Fruit fly (Drosophila melanogaster) whole organism, embryonic: ENCODE results near the gene Eig71Ek.

Experiments used
- CG12071 ChIP-seq: fragments of 200-800 bp; sonication (Bioruptor generic); optimal IDR thresholded peaks from 3 replicates; lab custom pipeline; 2018; ENCODE audit warnings: missing biosample characterization, mild to moderate bottlenecking, missing genetic modification characterization
- CG13424 ChIP-seq: fragments of 200-800 bp; sonication (Bioruptor generic); optimal IDR thresholded peaks from 2 replicates; lab custom pipeline; 2019; ENCODE audit warnings: missing biosample characterization, mild to moderate bottlenecking, missing genetic modification characterization, moderate library complexity
- CG15011 ChIP-seq: fragments of 200-800 bp; sonication (Bioruptor generic); optimal IDR thresholded peaks from 3 replicates; lab custom pipeline; 2018; ENCODE audit warnings: missing biosample characterization, mild to moderate bottlenecking, missing genetic modification characterization
- CG17829 ChIP-seq: fragments of 200-800 bp; optimal IDR thresholded peaks from 2 replicates; lab custom pipeline; 2019; ENCODE audit warnings: missing biosample characterization, mild to moderate bottlenecking, missing genetic modification characterization, moderate library complexity
- CG2199 ChIP-seq: fragments of 200-800 bp; sonication (Bioruptor generic); IDR thresholded peaks from 3 replicates; pipeline ENCODE4 v1.3.6; 2022; ENCODE audit warnings: missing biosample characterization, missing genetic modification characterization
- CG2202 ChIP-seq: fragments of 200-800 bp; sonication (Bioruptor generic); optimal IDR thresholded peaks from 2 replicates; lab custom pipeline; 2018; ENCODE audit warnings: missing biosample characterization, mild to moderate bottlenecking, missing genetic modification characterization
- CG2678 ChIP-seq: fragments of 200-800 bp; sonication (Bioruptor generic); optimal IDR thresholded peaks from 3 replicates; lab custom pipeline; 2019; ENCODE audit warnings: missing biosample characterization, mild to moderate bottlenecking, missing genetic modification characterization, moderate library complexity
- CG4282 ChIP-seq: fragments of 200-800 bp; sonication (Bioruptor generic); optimal IDR thresholded peaks from 2 replicates; lab custom pipeline; 2016; ENCODE audit warnings: missing biosample characterization, missing genetic modification characterization
- CG4707 ChIP-seq: fragments of 200-800 bp; sonication (Bioruptor generic); optimal IDR thresholded peaks from 2 replicates; lab custom pipeline; 2018; ENCODE audit warnings: missing biosample characterization, mild to moderate bottlenecking, missing genetic modification characterization, moderate library complexity
- CG5180 ChIP-seq: fragments of 200-800 bp; sonication (Bioruptor generic); optimal IDR thresholded peaks from 3 replicates; lab custom pipeline; 2017; ENCODE audit warnings: missing biosample characterization, missing genetic modification characterization, mild to moderate bottlenecking, moderate library complexity, missing genetic modification reagents
- CG6654 ChIP-seq: fragments of 200-800 bp; sonication (Bioruptor generic); optimal IDR thresholded peaks from 2 replicates; lab custom pipeline; 2017; ENCODE audit warnings: missing biosample characterization, mild to moderate bottlenecking, missing genetic modification characterization
- CG8290 ChIP-seq, 3 experiments: fragments of 200-800 bp; sonication (Bioruptor generic); optimal IDR thresholded peaks; 2 replicates each; lab custom pipeline; 2016 to 2019; ENCODE audit warnings: missing biosample characterization in 3 of 3, missing genetic modification characterization in 3 of 3, mild to moderate bottlenecking in 2 of 3, moderate library complexity in 1 of 3
- CG9817 ChIP-seq: fragments of 200-800 bp; sonication (Bioruptor generic); optimal IDR thresholded peaks from 2 replicates; lab custom pipeline; 2018; ENCODE audit warnings: missing biosample characterization, mild to moderate bottlenecking, missing genetic modification characterization, moderate library complexity
- D ChIP-seq, 2 experiments: fragments of 200-800 bp in 1 of 2; fragments of >200 bp in 1 of 2; sonication (Bioruptor generic) in 1 of 2; optimal IDR thresholded peaks; 2 replicates in 1 of 2; 3 replicates in 1 of 2; lab custom pipeline; 2017; ENCODE audit warnings: mild to moderate bottlenecking in 1 of 2, missing biosample characterization in 1 of 2, missing genetic modification characterization in 1 of 2, missing genetic modification reagents in 1 of 2
- D19A ChIP-seq: fragments of 200-800 bp; optimal IDR thresholded peaks from 3 replicates; lab custom pipeline; 2019; ENCODE audit warnings: missing biosample characterization, mild to moderate bottlenecking, missing genetic modification characterization, moderate library complexity
- D19B ChIP-seq: fragments of 200-800 bp; sonication (Bioruptor generic); optimal IDR thresholded peaks from 2 replicates; lab custom pipeline; 2017; ENCODE audit warnings: missing biosample characterization, mild to moderate bottlenecking, missing genetic modification characterization
- Dad ChIP-seq: fragments of 200-800 bp; sonication (Bioruptor generic); optimal IDR thresholded peaks from 3 replicates; lab custom pipeline; 2016; ENCODE audit warnings: missing biosample characterization, missing genetic modification characterization
- Deaf1 ChIP-seq: fragments of 200-800 bp; optimal IDR thresholded peaks from 3 replicates; lab custom pipeline; 2019; ENCODE audit warnings: missing biosample characterization, mild to moderate bottlenecking, missing genetic modification characterization, moderate library complexity
- E2f2 ChIP-seq: fragments of 200-800 bp; sonication (Bioruptor generic); IDR thresholded peaks from 2 replicates; pipeline ENCODE4 v1.3.6; 2022; ENCODE audit warnings: missing biosample characterization, missing genetic modification characterization
- Fer1 ChIP-seq: fragments of 200-800 bp; sonication (Bioruptor generic); optimal IDR thresholded peaks from 2 replicates; lab custom pipeline; 2017; ENCODE audit warnings: missing biosample characterization, mild to moderate bottlenecking, missing genetic modification characterization
- HLH4C ChIP-seq: fragments of 200-800 bp; sonication (Bioruptor generic); IDR thresholded peaks from 3 replicates; pipeline ENCODE4 v1.3.6; 2022; ENCODE audit warnings: missing biosample characterization, missing genetic modification characterization; ENCODE audit not compliant: partially characterized antibody
- Hand ChIP-seq: fragments of 200-800 bp; sonication (Bioruptor generic); optimal IDR thresholded peaks from 2 replicates; lab custom pipeline; 2017; ENCODE audit warnings: mild to moderate bottlenecking, missing biosample characterization, missing genetic modification reagents, missing genetic modification characterization
- Jarid2 ChIP-seq: fragments of 200-800 bp; sonication (Bioruptor generic); optimal IDR thresholded peaks from 3 replicates; lab custom pipeline; 2017; ENCODE audit warnings: mild to moderate bottlenecking, missing biosample characterization, missing genetic modification reagents, missing genetic modification characterization
- Mes4 ChIP-seq: fragments of 200-800 bp; sonication (Bioruptor generic); optimal IDR thresholded peaks from 2 replicates; lab custom pipeline; 2016; ENCODE audit warnings: missing biosample characterization, missing genetic modification characterization
- Ravus ChIP-seq: fragments of 200-800 bp; sonication (Bioruptor generic); IDR thresholded peaks from 2 replicates; pipeline ENCODE4 v1.3.6; 2022; ENCODE audit warnings: missing biosample characterization, missing genetic modification characterization
- Sox102F ChIP-seq: fragments of 200-800 bp; sonication (Bioruptor generic); optimal IDR thresholded peaks from 2 replicates; lab custom pipeline; 2018; ENCODE audit warnings: missing biosample characterization, mild to moderate bottlenecking, missing genetic modification characterization, moderate library complexity
- Stat92E ChIP-seq, 3 experiments: fragments of >200 bp in 2 of 3; fragments of 200-800 bp in 1 of 3; sonication (Bioruptor generic) in 1 of 3; optimal IDR thresholded peaks; 2 replicates each; lab custom pipeline; 2017 to 2019; ENCODE audit warnings: missing biosample characterization in 3 of 3, missing genetic modification characterization in 3 of 3, mild to moderate bottlenecking in 1 of 3, moderate library complexity in 1 of 3
- amos ChIP-seq: fragments of 200-800 bp; sonication (Bioruptor generic); IDR thresholded peaks from 2 replicates; pipeline ENCODE4 v1.3.6; 2022; ENCODE audit warnings: missing biosample characterization, missing genetic modification characterization; ENCODE audit not compliant: partially characterized antibody
- cad ChIP-seq: fragments of >200 bp; optimal IDR thresholded peaks from 2 replicates; lab custom pipeline; 2017; ENCODE audit warnings: missing biosample characterization, missing genetic modification characterization
- chinmo ChIP-seq: fragments of 200-800 bp; sonication (Bioruptor generic); IDR thresholded peaks from 4 replicates; pipeline ENCODE4 v1.3.6; 2022; ENCODE audit warnings: missing biosample characterization, missing genetic modification characterization; ENCODE audit not compliant: partially characterized antibody
- ci ChIP-seq: fragments of 200-800 bp; sonication (Bioruptor generic); IDR thresholded peaks from 3 replicates; pipeline ENCODE4 v1.3.6; 2022; ENCODE audit warnings: missing biosample characterization, missing genetic modification characterization
- corto ChIP-seq: fragments of 200-800 bp; sonication (Bioruptor generic); optimal IDR thresholded peaks from 2 replicates; lab custom pipeline; 2016; ENCODE audit warnings: missing biosample characterization, mild to moderate bottlenecking, missing genetic modification characterization, moderate library complexity
- fd64A ChIP-seq: fragments of 200-800 bp; sonication (Bioruptor generic); optimal IDR thresholded peaks from 3 replicates; lab custom pipeline; 2018; ENCODE audit warnings: missing biosample characterization, mild to moderate bottlenecking, missing genetic modification characterization
- gcm ChIP-seq: fragments of 200-800 bp; sonication (Bioruptor generic); optimal IDR thresholded peaks from 2 replicates; lab custom pipeline; 2019; ENCODE audit warnings: missing biosample characterization, mild to moderate bottlenecking, missing genetic modification characterization, moderate library complexity
- inv ChIP-seq: fragments of 200-800 bp; sonication (Bioruptor generic); IDR thresholded peaks from 2 replicates; pipeline ENCODE4 v1.3.6; 2022; ENCODE audit warnings: missing biosample characterization, missing genetic modification characterization; ENCODE audit not compliant: partially characterized antibody
- kni ChIP-seq: fragments of 200-800 bp; sonication (Bioruptor generic); optimal IDR thresholded peaks from 3 replicates; lab custom pipeline; 2017; ENCODE audit warnings: mild to moderate bottlenecking, missing biosample characterization, missing genetic modification reagents, missing genetic modification characterization
- lbe ChIP-seq: fragments of 200-800 bp; sonication (Bioruptor generic); optimal IDR thresholded peaks from 2 replicates; lab custom pipeline; 2016; ENCODE audit warnings: missing biosample characterization, mild to moderate bottlenecking, missing genetic modification characterization
- nerfin-2 ChIP-seq: fragments of 200-800 bp; sonication (Bioruptor generic); IDR thresholded peaks from 2 replicates; pipeline ENCODE4 v1.3.6; 2022; ENCODE audit warnings: missing biosample characterization, missing genetic modification characterization; ENCODE audit not compliant: partially characterized antibody
- otp ChIP-seq: fragments of 200-800 bp; sonication (Bioruptor generic); IDR thresholded peaks from 3 replicates; pipeline ENCODE4, ENCODE4 v1.3.6; 2022; ENCODE audit warnings: missing biosample characterization, missing genetic modification characterization
- pfk ChIP-seq: fragments of 200-800 bp; sonication (Bioruptor generic); optimal IDR thresholded peaks from 2 replicates; lab custom pipeline; 2018; ENCODE audit warnings: missing biosample characterization, mild to moderate bottlenecking, missing genetic modification characterization, moderate library complexity
- pnt ChIP-seq: fragments of 200-800 bp; sonication (Bioruptor generic); optimal IDR thresholded peaks from 3 replicates; lab custom pipeline; 2016; ENCODE audit warnings: missing biosample characterization, missing genetic modification characterization
- sens ChIP-seq: fragments of 200-800 bp; sonication (Bioruptor generic); peaks from one replicate; lab custom pipeline; 2016; ENCODE audit warnings: missing biosample characterization, missing genetic modification characterization
- sna ChIP-seq: fragments of 200-800 bp; sonication (Bioruptor generic); IDR thresholded peaks from 2 replicates; pipeline ENCODE4 v1.3.6; 2022; ENCODE audit warnings: missing biosample characterization, missing genetic modification characterization; ENCODE audit not compliant: partially characterized antibody
- sob ChIP-seq: fragments of 200-800 bp; sonication (Bioruptor generic); IDR thresholded peaks from 2 replicates; pipeline ENCODE4 v1.3.6; 2022; ENCODE audit warnings: missing biosample characterization, missing genetic modification characterization
- tll ChIP-seq, 2 experiments: fragments of 200-800 bp in 1 of 2; fragments of >200 bp in 1 of 2; sonication (Bioruptor generic) in 1 of 2; optimal IDR thresholded peaks; 2 replicates each; lab custom pipeline; 2017 to 2019; ENCODE audit warnings: missing biosample characterization in 2 of 2, missing genetic modification characterization in 2 of 2, mild to moderate bottlenecking in 1 of 2, moderate library complexity in 1 of 2
- wor ChIP-seq: fragments of 200-800 bp; sonication (Bioruptor generic); IDR thresholded peaks from 2 replicates; pipeline ENCODE4 v1.3.6; 2022; ENCODE audit warnings: missing biosample characterization, missing genetic modification characterization

Gene Eig71Ek

dm6 chr3L:15699626-15700337, 38.7 kb downstream of the Eig71Ek start, which contains the start of gene comm2 (continued):
- TF ChIP-seq D (optimal IDR thresholded peaks at IDR 0.05; lab: Kevin White, UChicago), result peak; percentile 93
- no peak for TF ChIP-seq D (GFP tag; optimal IDR thresholded peaks at IDR 0.05; lab: Kevin White, UChicago)
- TF ChIP-seq corto (GFP tag; lab: Kevin White, UChicago), result no peak
- peak; percentile 8 for TF ChIP-seq gcm (GFP tag; lab: Kevin White, UChicago)
- peak; percentile 8 for TF ChIP-seq D19A (tag; lab: Kevin White, UChicago)
- TF ChIP-seq Fer1 (GFP tag; lab: Kevin White, UChicago), result peak; percentile 2
- no peak for TF ChIP-seq CG15011 (GFP tag; lab: Kevin White, UChicago)
- no peak for TF ChIP-seq Mes4 (GFP tag; lab: Kevin White, UChicago)
- peak; percentile 1 for TF ChIP-seq CG4707 (GFP tag; lab: Kevin White, UChicago)
- TF ChIP-seq D19B, result no peak
- TF ChIP-seq cad, result no peak
- TF ChIP-seq inv, result peak; percentile 38; the same call in 1 of the 2 replicates
- peak; percentile 15 for TF ChIP-seq CG12071 (GFP tag; lab: Kevin White, UChicago)
- no peak for TF ChIP-seq CG8290 (GFP tag; optimal IDR thresholded peaks at IDR 0.05; lab: Kevin White, UChicago)
- TF ChIP-seq CG8290 (tag; optimal IDR thresholded peaks at IDR 0.05; lab: Kevin White, UChicago), result peak in 1 of 2 experiments; percentile 19
- TF ChIP-seq tll (GFP tag; optimal IDR thresholded peaks at IDR 0.05; lab: Kevin White, UChicago), result peak in 1 of 2 experiments; percentile 47
- TF ChIP-seq pnt (GFP tag; lab: Kevin White, UChicago), result no peak
- TF ChIP-seq nerfin-2 (GFP tag; lab: Robert Waterston, UW), result 0 out of 2 replicates have a peak, but pooled peaks have one; percentile 20
- peak; percentile 55; the same call in 1 of the 3 replicates for TF ChIP-seq ci (GFP tag; lab: Robert Waterston, UW)
- TF ChIP-seq kni (GFP tag; lab: Kevin White, UChicago), result peak; percentile 89
- TF ChIP-seq chinmo (GFP tag; lab: Robert Waterston, UW), result peak; percentile 89; the same call in 3 of the 4 replicates
- TF ChIP-seq fd64A (GFP tag; lab: Kevin White, UChicago), result peak; percentile 15
- peak; percentile 99 for TF ChIP-seq Jarid2 (GFP tag; lab: Kevin White, UChicago)
- peak; percentile 43 for TF ChIP-seq CG17829
- TF ChIP-seq sob (GFP tag; lab: Robert Waterston, UW), result peak; percentile 24; the same call in 1 of the 2 replicates
- no peak for TF ChIP-seq Sox102F (GFP tag; lab: Kevin White, UChicago)
- peak; percentile 76 for TF ChIP-seq CG2199 (GFP tag; lab: Robert Waterston, UW)
- peak; percentile 68 for TF ChIP-seq sens (GFP tag; lab: Kevin White, UChicago)
- peak; percentile 21; the same call in 1 of the 3 replicates for TF ChIP-seq HLH4C (GFP tag; lab: Robert Waterston, UW)
- peak; percentile 76 for TF ChIP-seq sna
- no peak for TF ChIP-seq CG6654 (GFP tag; lab: Kevin White, UChicago)
- no peak for TF ChIP-seq Hand (GFP tag; lab: Kevin White, UChicago)
- TF ChIP-seq CG4282 (GFP tag; lab: Kevin White, UChicago), result no peak
- peak; percentile 12 for TF ChIP-seq CG2202 (tag; lab: Kevin White, UChicago)
- peak; percentile 30 for TF ChIP-seq CG5180 (GFP tag; lab: Kevin White, UChicago)
- no peak for TF ChIP-seq CG9817 (tag; lab: Kevin White, UChicago)
- no peak for TF ChIP-seq Ravus
- peak; percentile 61; the same call in 1 of the 2 replicates for TF ChIP-seq amos
- peak; percentile 8 for TF ChIP-seq CG2678 (tag; lab: Kevin White, UChicago)
- TF ChIP-seq E2f2, result no peak
- TF ChIP-seq Stat92E (GFP tag; optimal IDR thresholded peaks at IDR 0.05; lab: Kevin White, UChicago), result peak in 1 of 3 experiments; percentile 9
- TF ChIP-seq pfk (GFP tag; lab: Kevin White, UChicago), result peak; percentile 50
- TF ChIP-seq lbe (GFP tag; lab: Kevin White, UChicago), result peak; percentile 20
- peak; percentile 1 for TF ChIP-seq Dad (GFP tag; lab: Kevin White, UChicago)
- no peak for TF ChIP-seq CG13424 (tag; lab: Kevin White, UChicago)
- TF ChIP-seq Deaf1 (tag; lab: Kevin White, UChicago), result peak; percentile 96
- no peak for TF ChIP-seq wor
- TF ChIP-seq otp (GFP tag; lab: Robert Waterston, UW), result 0 out of 3 replicates have a peak, but pooled peaks have one; percentile 50
